Fruit fly (Drosophila melanogaster) whole organism, embryonic: ENCODE measurements around the gene MTPAP.

Experiments
- Atf6 ChIP-seq: fragments of 200-800 bp; sonication (Bioruptor generic); IDR thresholded peaks from 2 replicates; pipeline ENCODE4 v1.3.6; 2022; ENCODE audit warnings: missing biosample characterization, missing genetic modification characterization
- CG10979 ChIP-seq: fragments of 200-800 bp; sonication (Bioruptor generic); optimal IDR thresholded peaks from 2 replicates; lab custom pipeline; 2018; ENCODE audit warnings: missing biosample characterization, mild to moderate bottlenecking, missing genetic modification characterization, moderate library complexity
- CG11723 ChIP-seq: fragments of 200-800 bp; sonication (Bioruptor generic); optimal IDR thresholded peaks from 2 replicates; lab custom pipeline; 2017; ENCODE audit warnings: missing biosample characterization, mild to moderate bottlenecking, missing genetic modification characterization
- CG13287 ChIP-seq: fragments of 200-800 bp; sonication (Bioruptor generic); IDR thresholded peaks from 2 replicates; pipeline ENCODE4 v1.3.6; 2022; ENCODE audit warnings: missing biosample characterization, missing genetic modification characterization; ENCODE audit not compliant: partially characterized antibody
- CG13296 ChIP-seq: fragments of 200-800 bp; sonication (Bioruptor generic); optimal IDR thresholded peaks from 3 replicates; lab custom pipeline; 2018; ENCODE audit warnings: missing biosample characterization, mild to moderate bottlenecking, missing genetic modification characterization
- CG13775 ChIP-seq: fragments of 200-800 bp; sonication (Bioruptor generic); optimal IDR thresholded peaks from 3 replicates; lab custom pipeline; 2017; ENCODE audit warnings: missing biosample characterization, mild to moderate bottlenecking, missing genetic modification characterization
- CG14965 ChIP-seq: fragments of 200-800 bp; sonication (Bioruptor generic); optimal IDR thresholded peaks from 2 replicates; lab custom pipeline; 2016; ENCODE audit warnings: missing biosample characterization, missing genetic modification characterization, borderline replicate concordance
- CG15073 ChIP-seq: fragments of 200-800 bp; sonication (Bioruptor generic); optimal IDR thresholded peaks from 2 replicates; lab custom pipeline; 2016; ENCODE audit warnings: missing biosample characterization, missing genetic modification characterization
- CG1602 ChIP-seq: fragments of 200-800 bp; sonication (Bioruptor generic); optimal IDR thresholded peaks from 3 replicates; lab custom pipeline; 2016; ENCODE audit warnings: missing biosample characterization, missing genetic modification characterization
- CG17912 ChIP-seq: fragments of 200-800 bp; sonication (Bioruptor generic); optimal IDR thresholded peaks from 2 replicates; lab custom pipeline; 2018; ENCODE audit warnings: missing biosample characterization, mild to moderate bottlenecking, missing genetic modification characterization
- CG32532 ChIP-seq: fragments of 200-800 bp; sonication (Bioruptor generic); IDR thresholded peaks from 2 replicates; pipeline ENCODE4 v1.3.6; 2022; ENCODE audit warnings: missing biosample characterization, missing genetic modification characterization
- CG32767 ChIP-seq: fragments of 200-800 bp; sonication (Bioruptor generic); IDR thresholded peaks from 2 replicates; pipeline ENCODE4 v1.3.6; 2022; ENCODE audit warnings: missing biosample characterization, missing genetic modification characterization
- CG33213 ChIP-seq: fragments of 200-800 bp; sonication (Bioruptor generic); optimal IDR thresholded peaks from 3 replicates; lab custom pipeline; 2016; ENCODE audit warnings: missing biosample characterization, missing genetic modification characterization
- CG3847 ChIP-seq: fragments of 200-800 bp; sonication (Bioruptor generic); IDR thresholded peaks from 2 replicates; pipeline ENCODE4 v1.3.6; 2022; ENCODE audit warnings: missing biosample characterization, missing genetic modification characterization
- CG42726 ChIP-seq: fragments of 200-800 bp; sonication (Bioruptor generic); IDR thresholded peaks from 2 replicates; pipeline ENCODE4 v1.3.6; 2022; ENCODE audit warnings: missing biosample characterization, missing genetic modification characterization; ENCODE audit not compliant: partially characterized antibody
- CG6765 ChIP-seq: fragments of 200-800 bp; sonication (Bioruptor generic); optimal IDR thresholded peaks from 3 replicates; lab custom pipeline; 2017; ENCODE audit warnings: missing biosample characterization, mild to moderate bottlenecking, missing genetic modification characterization
- CG6813 ChIP-seq: fragments of 200-800 bp; sonication (Bioruptor generic); optimal IDR thresholded peaks from 2 replicates; lab custom pipeline; 2017; ENCODE audit warnings: missing biosample characterization, missing genetic modification characterization, mild to moderate bottlenecking, moderate library complexity, missing genetic modification reagents
- CG7786 ChIP-seq: fragments of 200-800 bp; sonication (Bioruptor generic); optimal IDR thresholded peaks from 2 replicates; lab custom pipeline; 2016; ENCODE audit warnings: missing biosample characterization, missing genetic modification characterization
- CG7928 ChIP-seq: fragments of 200-800 bp; sonication (Bioruptor generic); optimal IDR thresholded peaks from 2 replicates; lab custom pipeline; 2017; ENCODE audit warnings: missing biosample characterization, mild to moderate bottlenecking, missing genetic modification characterization
- CG7987 ChIP-seq: fragments of 200-800 bp; sonication (Bioruptor generic); optimal IDR thresholded peaks from 2 replicates; lab custom pipeline; 2018; ENCODE audit warnings: missing biosample characterization, mild to moderate bottlenecking, missing genetic modification characterization, moderate library complexity
- CG8089 ChIP-seq: fragments of 200-800 bp; sonication (Bioruptor generic); optimal IDR thresholded peaks from 3 replicates; lab custom pipeline; 2016; ENCODE audit warnings: missing biosample characterization, missing genetic modification characterization
- Camta ChIP-seq: fragments of 200-800 bp; sonication (Bioruptor generic); optimal IDR thresholded peaks from 2 replicates; lab custom pipeline; 2016; ENCODE audit warnings: missing biosample characterization, missing genetic modification characterization
- CrebB ChIP-seq: fragments of 200-800 bp; sonication (Bioruptor generic); optimal IDR thresholded peaks from 3 replicates; lab custom pipeline; 2018; ENCODE audit warnings: missing biosample characterization, mild to moderate bottlenecking, missing genetic modification characterization
- Dad ChIP-seq: fragments of 200-800 bp; sonication (Bioruptor generic); optimal IDR thresholded peaks from 3 replicates; lab custom pipeline; 2016; ENCODE audit warnings: missing biosample characterization, missing genetic modification characterization
- Dfd ChIP-seq, 2 experiments: fragments of >200 bp; optimal IDR thresholded peaks; 2 replicates each; lab custom pipeline; 2017; ENCODE audit warnings: missing biosample characterization in 2 of 2, missing genetic modification characterization in 2 of 2
- Dll ChIP-seq: fragments of 200-800 bp; sonication (Bioruptor generic); IDR thresholded peaks from 4 replicates; pipeline ENCODE4 v1.3.6; 2022; ENCODE audit warnings: missing biosample characterization, missing genetic modification characterization; ENCODE audit not compliant: partially characterized antibody
- Dref ChIP-seq: fragments of 200-800 bp; sonication (Bioruptor generic); IDR thresholded peaks from 2 replicates; pipeline ENCODE4 v1.3.6; 2022; ENCODE audit warnings: missing biosample characterization, missing genetic modification characterization
- E2f1 ChIP-seq: fragments of 200-800 bp; sonication (Bioruptor generic); IDR thresholded peaks from 2 replicates; pipeline ENCODE4 v1.3.6; 2022; ENCODE audit warnings: missing biosample characterization, missing genetic modification characterization
- HHEX ChIP-seq: fragments of 200-800 bp; sonication (Bioruptor generic); optimal IDR thresholded peaks from 3 replicates; lab custom pipeline; 2017; ENCODE audit warnings: missing biosample characterization, mild to moderate bottlenecking, missing genetic modification characterization, missing genetic modification reagents
- HLH3B ChIP-seq: fragments of 200-800 bp; sonication (Bioruptor generic); IDR thresholded peaks from 2 replicates; pipeline ENCODE4 v1.3.6; 2022; ENCODE audit warnings: missing biosample characterization, missing genetic modification characterization
- MESR4 ChIP-seq: fragments of 200-800 bp; sonication (Bioruptor generic); optimal IDR thresholded peaks from 2 replicates; lab custom pipeline; 2018; ENCODE audit warnings: missing biosample characterization, mild to moderate bottlenecking, missing genetic modification characterization, moderate library complexity
- NC2β ChIP-seq: fragments of 200-800 bp; sonication (Bioruptor generic); optimal IDR thresholded peaks from 2 replicates; lab custom pipeline; 2016; ENCODE audit warnings: missing biosample characterization, missing genetic modification characterization
- NfI ChIP-seq: fragments of 200-800 bp; sonication (Bioruptor generic); optimal IDR thresholded peaks from 3 replicates; lab custom pipeline; 2018; ENCODE audit warnings: missing biosample characterization, mild to moderate bottlenecking, missing genetic modification characterization, moderate library complexity
- Pdp1 ChIP-seq, 2 experiments: fragments of 200-800 bp; sonication (Bioruptor generic); optimal IDR thresholded peaks; 3 replicates each; lab custom pipeline; 2016; ENCODE audit warnings: missing biosample characterization in 2 of 2, missing genetic modification characterization in 2 of 2, mild to moderate bottlenecking in 1 of 2, moderate library complexity in 1 of 2
- Rfx ChIP-seq: fragments of 200-800 bp; sonication (Bioruptor generic); IDR thresholded peaks from 2 replicates; pipeline ENCODE4 v1.3.6; 2022; ENCODE audit warnings: missing biosample characterization, missing genetic modification characterization
- Rx ChIP-seq: fragments of 200-800 bp; sonication (Bioruptor generic); IDR thresholded peaks from 2 replicates; pipeline ENCODE4 v1.3.6; 2022; ENCODE audit warnings: missing biosample characterization, missing genetic modification characterization
- Sox102F ChIP-seq: fragments of 200-800 bp; sonication (Bioruptor generic); optimal IDR thresholded peaks from 2 replicates; lab custom pipeline; 2018; ENCODE audit warnings: missing biosample characterization, mild to moderate bottlenecking, missing genetic modification characterization, moderate library complexity
- amos ChIP-seq: fragments of 200-800 bp; sonication (Bioruptor generic); IDR thresholded peaks from 2 replicates; pipeline ENCODE4 v1.3.6; 2022; ENCODE audit warnings: missing biosample characterization, missing genetic modification characterization; ENCODE audit not compliant: partially characterized antibody
- bbx ChIP-seq: fragments of 200-800 bp; sonication (Bioruptor generic); IDR thresholded peaks from 2 replicates; pipeline ENCODE4 v1.3.6; 2022; ENCODE audit warnings: missing biosample characterization, missing genetic modification characterization; ENCODE audit not compliant: partially characterized antibody
- bsh ChIP-seq, 2 experiments: fragments of 200-800 bp; sonication (Bioruptor generic); optimal IDR thresholded peaks; 2 replicates each; lab custom pipeline; 2017 to 2018; ENCODE audit warnings: mild to moderate bottlenecking in 2 of 2, missing biosample characterization in 2 of 2, missing genetic modification characterization in 2 of 2, moderate library complexity in 1 of 2
- chn ChIP-seq: fragments of 200-800 bp; sonication (Bioruptor generic); optimal IDR thresholded peaks from 2 replicates; lab custom pipeline; 2016; ENCODE audit warnings: missing biosample characterization, missing genetic modification characterization
- grn ChIP-seq: fragments of 200-800 bp; sonication (Bioruptor generic); optimal IDR thresholded peaks from 3 replicates; lab custom pipeline; 2017; ENCODE audit warnings: missing biosample characterization, missing genetic modification characterization
- hb ChIP-seq: fragments of 200-800 bp; sonication (Bioruptor generic); IDR thresholded peaks from 3 replicates; pipeline ENCODE4 v1.3.6; 2022; ENCODE audit warnings: missing biosample characterization, missing genetic modification characterization; ENCODE audit not compliant: partially characterized antibody
- lmd ChIP-seq: fragments of 200-800 bp; sonication (Bioruptor generic); IDR thresholded peaks from 2 replicates; pipeline ENCODE4 v1.3.6; 2022; ENCODE audit warnings: missing biosample characterization, missing genetic modification characterization
- mirr ChIP-seq: fragments of 200-800 bp; sonication (Bioruptor generic); optimal IDR thresholded peaks from 3 replicates; lab custom pipeline; 2018; ENCODE audit warnings: missing biosample characterization, mild to moderate bottlenecking, missing genetic modification characterization
- pum ChIP-seq: fragments of 200-800 bp; sonication (Bioruptor generic); optimal IDR thresholded peaks from 2 replicates; lab custom pipeline; 2016; ENCODE audit warnings: missing biosample characterization, missing genetic modification characterization
- sd ChIP-seq: fragments of 200-800 bp; sonication (Bioruptor generic); optimal IDR thresholded peaks from 3 replicates; lab custom pipeline; 2018; ENCODE audit warnings: missing biosample characterization, mild to moderate bottlenecking, missing genetic modification characterization, moderate library complexity
- sima ChIP-seq: fragments of 200-800 bp; sonication (Bioruptor generic); optimal IDR thresholded peaks from 2 replicates; lab custom pipeline; 2016; ENCODE audit warnings: missing biosample characterization, missing genetic modification characterization
- zen ChIP-seq: fragments of 200-800 bp; sonication (Bioruptor generic); optimal IDR thresholded peaks from 3 replicates; lab custom pipeline; 2018; ENCODE audit warnings: missing biosample characterization, mild to moderate bottlenecking, missing genetic modification characterization, moderate library complexity

Gene MTPAP

DNA sequence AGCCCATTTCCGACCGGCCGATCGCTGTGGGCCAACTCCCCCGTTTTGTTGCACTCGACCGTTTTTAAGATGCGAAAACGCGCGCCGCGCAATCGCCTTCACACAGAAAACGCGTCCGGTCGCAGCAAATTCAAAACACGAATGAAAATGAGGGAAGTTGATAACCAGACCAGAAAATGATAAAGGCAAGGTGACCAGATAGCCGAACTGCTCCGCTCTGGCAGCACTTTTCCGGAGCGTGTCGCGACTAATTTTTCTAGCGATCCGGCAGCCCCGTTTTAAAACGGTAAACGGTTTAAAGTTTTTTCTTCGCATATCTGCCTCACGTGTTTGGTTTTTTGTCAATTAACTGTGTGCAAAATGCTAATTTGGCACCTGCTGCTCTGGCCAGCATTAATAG lies 26.9 kb downstream of the MTPAP start, which contains the start of gene DAAM (continued):
- TF ChIP-seq CG33213 (GFP tag; lab: Kevin White, UChicago): peak; percentile 80
- 0 out of 2 replicates have a peak, but pooled peaks have one; percentile 23 for TF ChIP-seq CG32767 (GFP tag; lab: Robert Waterston, UW)
- peak; percentile 8 for TF ChIP-seq CG7786 (GFP tag; lab: Kevin White, UChicago)
- peak; percentile 53 for TF ChIP-seq E2f1 (GFP tag; lab: Robert Waterston, UW)
- TF ChIP-seq mirr (GFP tag; lab: Kevin White, UChicago): peak; percentile 46
- peak; percentile 56 for TF ChIP-seq CG6813 (GFP tag; lab: Kevin White, UChicago)
- TF ChIP-seq Atf6: peak; percentile 28; the same call in 1 of the 2 replicates
- peak; percentile 60 for TF ChIP-seq grn (GFP tag; lab: Kevin White, UChicago)
- TF ChIP-seq NC2β (GFP tag; lab: Kevin White, UChicago): peak; percentile 51
- TF ChIP-seq Rfx (GFP tag; lab: Robert Waterston, UW): peak; percentile 78
- peak in 1 of 2 experiments; percentile 2 for TF ChIP-seq Pdp1 (GFP tag; optimal IDR thresholded peaks at IDR 0.05; lab: Kevin White, UChicago)
- 0 out of 3 replicates have a peak, but pooled peaks have one; percentile 51 for TF ChIP-seq hb (GFP tag; lab: Robert Waterston, UW)
- TF ChIP-seq pum (GFP tag; lab: Kevin White, UChicago): no peak
- TF ChIP-seq Dref (GFP tag; lab: Robert Waterston, UW): peak; percentile 49
- no peak for TF ChIP-seq Dfd (GFP tag; optimal IDR thresholded peaks at IDR 0.05; lab: Kevin White, UChicago)
- TF ChIP-seq MESR4 (GFP tag; lab: Kevin White, UChicago): peak; percentile 2
- peak; percentile 3 for TF ChIP-seq CG11723 (GFP tag; lab: Kevin White, UChicago)
- TF ChIP-seq CG14965 (GFP tag; lab: Kevin White, UChicago): no peak
- TF ChIP-seq Rx: no peak
- peak; percentile 24 for TF ChIP-seq Dad (GFP tag; lab: Kevin White, UChicago)
- no peak for TF ChIP-seq lmd (GFP tag; lab: Robert Waterston, UW)
- TF ChIP-seq CG1602 (GFP tag; lab: Kevin White, UChicago): no peak
- TF ChIP-seq CG8089 (GFP tag; lab: Kevin White, UChicago): peak; percentile 7
- TF ChIP-seq amos (GFP tag; lab: Robert Waterston, UW): peak; percentile 63
- TF ChIP-seq NfI: peak; percentile 68
- no peak for TF ChIP-seq CG6765
- 0 out of 4 replicates have a peak, but pooled peaks have one; percentile 26 for TF ChIP-seq Dll
- peak; percentile 52; the same call in 1 of the 2 replicates for TF ChIP-seq CG42726
- peak; percentile 9 for TF ChIP-seq CrebB (tag; lab: Kevin White, UChicago)
- TF ChIP-seq CG32532 (GFP tag; lab: Robert Waterston, UW): peak; percentile 48; the same call in 1 of the 2 replicates
- peak; percentile 10 for TF ChIP-seq CG10979 (tag; lab: Kevin White, UChicago)
- TF ChIP-seq CG13775 (GFP tag; lab: Kevin White, UChicago): no peak
- peak; percentile 12 for TF ChIP-seq Camta
- peak; percentile 29 for TF ChIP-seq zen
- TF ChIP-seq CG13296 (GFP tag; lab: Kevin White, UChicago): no peak
- TF ChIP-seq CG7987 (GFP tag; lab: Kevin White, UChicago): peak; percentile 59
- no peak for TF ChIP-seq sima (GFP tag; lab: Kevin White, UChicago)
- peak; percentile 37 for TF ChIP-seq CG7928 (GFP tag; lab: Kevin White, UChicago)
- peak; percentile 36 for TF ChIP-seq chn (GFP tag; lab: Kevin White, UChicago)
- TF ChIP-seq Sox102F (GFP tag; lab: Kevin White, UChicago): no peak
- peak; percentile 10 for TF ChIP-seq CG17912 (GFP tag; lab: Kevin White, UChicago)
- TF ChIP-seq CG3847: peak; percentile 97
- TF ChIP-seq CG13287 (GFP tag; lab: Robert Waterston, UW): peak; percentile 61
- TF ChIP-seq HLH3B (GFP tag; lab: Robert Waterston, UW): 0 out of 2 replicates have a peak, but pooled peaks have one; percentile 27
- TF ChIP-seq sd (tag; lab: Kevin White, UChicago): no peak
- TF ChIP-seq HHEX: peak; percentile 50
- TF ChIP-seq CG15073 (GFP tag; lab: Kevin White, UChicago): no peak
- TF ChIP-seq bsh (GFP tag; optimal IDR thresholded peaks at IDR 0.05; lab: Kevin White, UChicago): peak in 1 of 2 experiments; percentile 4
- peak; percentile 63; the same call in 1 of the 2 replicates for TF ChIP-seq bbx (GFP tag; lab: Robert Waterston, UW)
